Worm (Caenorhabditis elegans): Measurements from ENCODE around the gene F44E2.8.
A peak's percentile ranks its signal among the peaks of the same experiment; 100 is the strongest.

F44E2.8 gene

ce11 chrIII:8866038-8866437 is 16.4 kb upstream of the F44E2.8 start:
- TF ChIP-seq lsy-2 (tag; optimal IDR thresholded peaks at IDR 0.05) (no peak), daf-16 (GFP tag; optimal IDR thresholded peaks at IDR 0.05) (no peak), daf-16 (tag; optimal IDR thresholded peaks at IDR 0.05) (peak; percentile 60), dve-1 (tag; optimal IDR thresholded peaks at IDR 0.05; ENCODE audit: insufficient read depth) (no peak), aha-1 (tag) (peak; percentile 99), sdz-12 (GFP tag; optimal IDR thresholded peaks at IDR 0.05) (no peak), Y105C5A.15 (GFP tag; IDR thresholded peaks at IDR 0.05) (0 out of 2 replicates have a peak, but pooled peaks have one; percentile 13)

- peak; percentile 90 for TF ChIP-seq egl-43 (GFP tag; IDR thresholded peaks at IDR 0.05)
- peak; percentile 98 for TF ChIP-seq aha-1 (tag)
- no peak for TF ChIP-seq unc-130 (GFP tag; optimal IDR thresholded peaks at IDR 0.05)
- TF ChIP-seq mdl-1 (tag; optimal IDR thresholded peaks at IDR 0.05), result peak; percentile 39 to 51
- TF ChIP-seq nhr-48 (tag; optimal IDR thresholded peaks at IDR 0.05), result peak; percentile 80
- peak; percentile 64 for TF ChIP-seq vab-7 (GFP tag; IDR thresholded peaks at IDR 0.05)
- no peak; the same call in 1 of the 2 replicates for TF ChIP-seq mdt-29 (GFP tag; IDR thresholded peaks at IDR 0.05)
- TF ChIP-seq madf-9 (GFP tag; conservative IDR thresholded peaks at IDR 0.05), result peak; percentile 79
- peak; percentile 0 for TF ChIP-seq nhr-25 (tag; optimal IDR thresholded peaks at IDR 0.05; ENCODE audit: borderline replicate concordance, insufficient read depth)
- peak; percentile 81 for TF ChIP-seq nhr-28 (tag; optimal IDR thresholded peaks at IDR 0.05)
- no peak for TF ChIP-seq egl-27 (tag; optimal IDR thresholded peaks at IDR 0.05)
- TF ChIP-seq ceh-62 (tag; optimal IDR thresholded peaks at IDR 0.05), result no peak
- peak; percentile 73 for TF ChIP-seq dve-1 (tag; optimal IDR thresholded peaks at IDR 0.05; ENCODE audit: insufficient read depth)
- TF ChIP-seq unc-39 (tag; optimal IDR thresholded peaks at IDR 0.05), result no peak
- peak; percentile 17 for TF ChIP-seq nhr-111 (GFP tag; optimal IDR thresholded peaks at IDR 0.05)
- peak; percentile 81 for TF ChIP-seq nhr-42 (GFP tag; IDR thresholded peaks at IDR 0.05)
- peak; percentile 48; the same call in 1 of the 2 replicates for TF ChIP-seq Y48G9A.11 (GFP tag; IDR thresholded peaks at IDR 0.05)
- no peak for TF ChIP-seq skn-1 (tag; optimal IDR thresholded peaks at IDR 0.05)
- peak; percentile 65 for TF ChIP-seq snpc-1.2 (GFP tag; IDR thresholded peaks at IDR 0.05)
- TF ChIP-seq cey-2 (tag; optimal IDR thresholded peaks at IDR 0.05; ENCODE audit: borderline replicate concordance, insufficient read depth), result no peak
- TF ChIP-seq ces-1 (GFP tag; optimal IDR thresholded peaks at IDR 0.05), result no peak
- peak; percentile 71; the same call in 1 of the 2 replicates for TF ChIP-seq zip-11 (GFP tag; IDR thresholded peaks at IDR 0.05)
- no peak for TF ChIP-seq tag-97 (GFP tag; IDR thresholded peaks at IDR 0.05)
- TF ChIP-seq mxl-3 (GFP tag; optimal IDR thresholded peaks at IDR 0.05), result peak; percentile 89
- TF ChIP-seq php-3 (GFP tag; IDR thresholded peaks at IDR 0.05), result peak; percentile 68
- TF ChIP-seq daf-12 (tag; optimal IDR thresholded peaks at IDR 0.05), result no peak
- peak; percentile 9 for TF ChIP-seq jun-1 (tag; optimal IDR thresholded peaks at IDR 0.05)
- peak; percentile 95 for TF ChIP-seq set-16 (GFP tag; IDR thresholded peaks at IDR 0.05)
- TF ChIP-seq ceh-20 (GFP tag; IDR thresholded peaks at IDR 0.05), result peak; percentile 80; the same call in 1 of the 2 replicates
- peak; percentile 3 to 64 for TF ChIP-seq hif-1 (tag; optimal IDR thresholded peaks at IDR 0.05)
- TF ChIP-seq pqm-1 (tag; optimal IDR thresholded peaks at IDR 0.05), result peak; percentile 78
- peak; percentile 27 to 64 for TF ChIP-seq lsy-2 (tag; optimal IDR thresholded peaks at IDR 0.05)
- peak; percentile 67 for TF ChIP-seq nhr-77 (tag; optimal IDR thresholded peaks at IDR 0.05)
- peak; percentile 75 for TF ChIP-seq lin-13 (GFP tag; optimal IDR thresholded peaks at IDR 0.05)
- peak; percentile 47 for TF ChIP-seq hlh-30 (tag; optimal IDR thresholded peaks at IDR 0.05; ENCODE audit: insufficient read depth)
- peak; percentile 4 for TF ChIP-seq spr-3 (GFP tag; optimal IDR thresholded peaks at IDR 0.05)
- peak; percentile 78; the same call in 1 of the 2 replicates for TF ChIP-seq D1046.2 (GFP tag; IDR thresholded peaks at IDR 0.05)
- TF ChIP-seq mep-1 (tag; optimal IDR thresholded peaks at IDR 0.05), result peak; percentile 83
- no peak for TF ChIP-seq F37D6.2 (tag; optimal IDR thresholded peaks at IDR 0.05)
- peak; percentile 43 for TF ChIP-seq spr-1 (tag; optimal IDR thresholded peaks at IDR 0.05)
- peak; percentile 34 for TF ChIP-seq dpl-1 (GFP tag; optimal IDR thresholded peaks at IDR 0.05)
- TF ChIP-seq nhr-10 (tag; optimal IDR thresholded peaks at IDR 0.05), result peak; percentile 52
- peak; percentile 51 for TF ChIP-seq T20F7.1 (GFP tag; optimal IDR thresholded peaks at IDR 0.05)
- peak; percentile 94 for TF ChIP-seq dmd-6 (GFP tag; IDR thresholded peaks at IDR 0.05)
Measured at ce11 chrIII:8865294-8865766, 15.7 kb upstream of the F44E2.8 start.
